Fruit fly (Drosophila melanogaster) whole organism, embryonic: ENCODE results near the gene Pdcd4.

Experiments
- Abd-B ChIP-seq: fragments of 200-800 bp; sonication (Bioruptor generic); optimal IDR thresholded peaks from 2 replicates; lab custom pipeline; 2018; ENCODE audit warnings: missing biosample characterization, mild to moderate bottlenecking, missing genetic modification characterization, moderate library complexity
- Ada2b ChIP-seq: fragments of 200-800 bp; sonication (Bioruptor generic); IDR thresholded peaks from 2 replicates; pipeline ENCODE4 v1.3.6; 2022; ENCODE audit warnings: missing biosample characterization, missing genetic modification characterization
- B-H1 ChIP-seq: fragments of 200-800 bp; sonication (Bioruptor generic); IDR thresholded peaks from 3 replicates; pipeline ENCODE4 v1.3.6; 2022; ENCODE audit warnings: missing biosample characterization, missing genetic modification characterization
- CG10431 ChIP-seq: fragments of 200-800 bp; sonication (Bioruptor generic); optimal IDR thresholded peaks from 3 replicates; lab custom pipeline; 2018; ENCODE audit warnings: missing biosample characterization, mild to moderate bottlenecking, missing genetic modification characterization
- CG11085 ChIP-seq: fragments of 200-800 bp; sonication (Bioruptor generic); IDR thresholded peaks from 2 replicates; pipeline ENCODE4 v1.3.6; 2022; ENCODE audit warnings: missing biosample characterization, missing genetic modification characterization
- CG11247 ChIP-seq: fragments of 200-800 bp; sonication (Bioruptor generic); IDR thresholded peaks from 2 replicates; pipeline ENCODE4 v1.3.6; 2022; ENCODE audit warnings: missing biosample characterization, missing genetic modification characterization
- CG11696 ChIP-seq: fragments of 200-800 bp; sonication (Bioruptor generic); IDR thresholded peaks from 2 replicates; pipeline ENCODE4 v1.3.6; 2022; ENCODE audit warnings: missing biosample characterization, missing genetic modification characterization
- CG12219 ChIP-seq: fragments of 200-800 bp; sonication (Bioruptor generic); optimal IDR thresholded peaks from 3 replicates; lab custom pipeline; 2018; ENCODE audit warnings: missing biosample characterization, mild to moderate bottlenecking, missing genetic modification characterization
- CG12769 ChIP-seq: fragments of 200-800 bp; sonication (Bioruptor generic); optimal IDR thresholded peaks from 2 replicates; lab custom pipeline; 2019; ENCODE audit warnings: missing biosample characterization, mild to moderate bottlenecking, missing genetic modification characterization, moderate library complexity
- CG13424 ChIP-seq: fragments of 200-800 bp; sonication (Bioruptor generic); optimal IDR thresholded peaks from 2 replicates; lab custom pipeline; 2019; ENCODE audit warnings: missing biosample characterization, mild to moderate bottlenecking, missing genetic modification characterization, moderate library complexity
- CG13775 ChIP-seq: fragments of 200-800 bp; sonication (Bioruptor generic); optimal IDR thresholded peaks from 3 replicates; lab custom pipeline; 2017; ENCODE audit warnings: missing biosample characterization, mild to moderate bottlenecking, missing genetic modification characterization
- CG14860 ChIP-seq: fragments of 200-800 bp; sonication (Bioruptor generic); IDR thresholded peaks from 3 replicates; pipeline ENCODE4 v1.3.6; 2022; ENCODE audit warnings: missing biosample characterization, missing genetic modification characterization; ENCODE audit not compliant: partially characterized antibody
- CG15269 ChIP-seq: fragments of 200-800 bp; sonication (Bioruptor generic); optimal IDR thresholded peaks from 2 replicates; lab custom pipeline; 2018; ENCODE audit warnings: missing biosample characterization, mild to moderate bottlenecking, missing genetic modification characterization, moderate library complexity
- CG1792 ChIP-seq: fragments of 200-800 bp; sonication (Bioruptor generic); optimal IDR thresholded peaks from 2 replicates; lab custom pipeline; 2016; ENCODE audit warnings: missing biosample characterization, missing genetic modification characterization
- CG18764 ChIP-seq: fragments of 200-800 bp; sonication (Bioruptor generic); optimal IDR thresholded peaks from 3 replicates; lab custom pipeline; 2016; ENCODE audit warnings: missing biosample characterization, missing genetic modification characterization
- CG3407 ChIP-seq: fragments of 200-800 bp; sonication (Bioruptor generic); optimal IDR thresholded peaks from 2 replicates; lab custom pipeline; 2018; ENCODE audit warnings: missing biosample characterization, mild to moderate bottlenecking, missing genetic modification characterization
- CG4730 ChIP-seq: fragments of 200-800 bp; sonication (Bioruptor generic); IDR thresholded peaks from 2 replicates; pipeline ENCODE4 v1.3.6; 2022; ENCODE audit warnings: missing biosample characterization, missing genetic modification characterization
- CG4854 ChIP-seq: fragments of 200-800 bp; sonication (Bioruptor generic); optimal IDR thresholded peaks from 2 replicates; lab custom pipeline; 2016; ENCODE audit warnings: missing biosample characterization, missing genetic modification characterization, inconsistent platforms
- CG5953 ChIP-seq: fragments of 200-800 bp; sonication (Bioruptor generic); IDR thresholded peaks from 2 replicates; pipeline ENCODE4 v1.3.6; 2022; ENCODE audit warnings: missing biosample characterization, missing genetic modification characterization
- CG6765 ChIP-seq: fragments of 200-800 bp; sonication (Bioruptor generic); optimal IDR thresholded peaks from 3 replicates; lab custom pipeline; 2017; ENCODE audit warnings: missing biosample characterization, mild to moderate bottlenecking, missing genetic modification characterization
- CG7928 ChIP-seq: fragments of 200-800 bp; sonication (Bioruptor generic); optimal IDR thresholded peaks from 2 replicates; lab custom pipeline; 2017; ENCODE audit warnings: missing biosample characterization, mild to moderate bottlenecking, missing genetic modification characterization
- CG8924 ChIP-seq: fragments of 200-800 bp; optimal IDR thresholded peaks from 3 replicates; lab custom pipeline; 2019; ENCODE audit warnings: missing biosample characterization, mild to moderate bottlenecking, missing genetic modification characterization, moderate library complexity
- Dbx ChIP-seq: fragments of 200-800 bp; sonication (Bioruptor generic); IDR thresholded peaks from 3 replicates; pipeline ENCODE4 v1.3.6; 2022; ENCODE audit warnings: missing biosample characterization, missing genetic modification characterization
- Dfd ChIP-seq, 2 experiments: fragments of >200 bp; optimal IDR thresholded peaks; 2 replicates each; lab custom pipeline; 2017; ENCODE audit warnings: missing biosample characterization in 2 of 2, missing genetic modification characterization in 2 of 2
- Eip74EF ChIP-seq, 2 experiments: fragments of 200-800 bp in 1 of 2; fragments of >200 bp in 1 of 2; sonication (Bioruptor generic) in 1 of 2; optimal IDR thresholded peaks; 2 replicates each; lab custom pipeline; 2017 to 2019; ENCODE audit warnings: missing biosample characterization in 2 of 2, missing genetic modification characterization in 2 of 2, mild to moderate bottlenecking in 1 of 2, moderate library complexity in 1 of 2
- Fer1 ChIP-seq: fragments of 200-800 bp; sonication (Bioruptor generic); optimal IDR thresholded peaks from 2 replicates; lab custom pipeline; 2017; ENCODE audit warnings: missing biosample characterization, mild to moderate bottlenecking, missing genetic modification characterization
- NC2β ChIP-seq: fragments of 200-800 bp; sonication (Bioruptor generic); optimal IDR thresholded peaks from 2 replicates; lab custom pipeline; 2016; ENCODE audit warnings: missing biosample characterization, missing genetic modification characterization
- Oli ChIP-seq: fragments of 200-800 bp; sonication (Bioruptor generic); optimal IDR thresholded peaks from 2 replicates; lab custom pipeline; 2018; ENCODE audit warnings: missing biosample characterization, mild to moderate bottlenecking, missing genetic modification characterization, moderate library complexity
- Tbp ChIP-seq: fragments of >200 bp; optimal IDR thresholded peaks from 2 replicates; lab custom pipeline; 2018; ENCODE audit warnings: missing biosample characterization, missing genetic modification characterization
- Xbp1 ChIP-seq: fragments of 200-800 bp; sonication (Bioruptor generic); optimal IDR thresholded peaks from 3 replicates; lab custom pipeline; 2016; ENCODE audit warnings: missing biosample characterization, mild to moderate bottlenecking, missing genetic modification characterization
- ase ChIP-seq: fragments of 200-800 bp; sonication (Bioruptor generic); IDR thresholded peaks from 3 replicates; pipeline ENCODE4 v1.3.6; 2022; ENCODE audit warnings: missing biosample characterization, missing genetic modification characterization
- bab2 ChIP-seq: fragments of 200-800 bp; sonication (Bioruptor generic); optimal IDR thresholded peaks from 2 replicates; lab custom pipeline; 2016; ENCODE audit warnings: missing biosample characterization, missing genetic modification characterization
- bsh ChIP-seq, 2 experiments: fragments of 200-800 bp; sonication (Bioruptor generic); optimal IDR thresholded peaks; 2 replicates each; lab custom pipeline; 2017 to 2018; ENCODE audit warnings: mild to moderate bottlenecking in 2 of 2, missing biosample characterization in 2 of 2, missing genetic modification characterization in 2 of 2, moderate library complexity in 1 of 2
- caup ChIP-seq: fragments of 200-800 bp; sonication (Bioruptor generic); optimal IDR thresholded peaks from 3 replicates; lab custom pipeline; 2017; ENCODE audit warnings: missing biosample characterization, mild to moderate bottlenecking, missing genetic modification characterization, moderate library complexity; ENCODE audit not compliant: severe bottlenecking
- chinmo ChIP-seq: fragments of 200-800 bp; sonication (Bioruptor generic); IDR thresholded peaks from 4 replicates; pipeline ENCODE4 v1.3.6; 2022; ENCODE audit warnings: missing biosample characterization, missing genetic modification characterization; ENCODE audit not compliant: partially characterized antibody
- dysf ChIP-seq: fragments of 200-800 bp; sonication (Bioruptor generic); IDR thresholded peaks from 3 replicates; pipeline ENCODE4 v1.3.6; 2022; ENCODE audit warnings: missing biosample characterization, missing genetic modification characterization
- esg ChIP-seq: fragments of 200-800 bp; sonication (Bioruptor generic); conservative IDR thresholded peaks from 2 replicates; pipeline ENCODE4 v1.3.6; 2022; ENCODE audit warnings: missing biosample characterization, missing genetic modification characterization
- gem ChIP-seq: fragments of 200-800 bp; sonication (Bioruptor generic); optimal IDR thresholded peaks from 2 replicates; lab custom pipeline; 2019; ENCODE audit warnings: missing biosample characterization, mild to moderate bottlenecking, missing genetic modification characterization, moderate library complexity
- her ChIP-seq: fragments of 200-800 bp; sonication (Bioruptor generic); optimal IDR thresholded peaks from 2 replicates; lab custom pipeline; 2016; ENCODE audit warnings: missing biosample characterization, missing genetic modification characterization
- hkb ChIP-seq, 2 experiments: fragments of 200-800 bp in 1 of 2; fragments of >200 bp in 1 of 2; sonication (Bioruptor generic) in 1 of 2; IDR thresholded peaks in 1 of 2; optimal IDR thresholded peaks in 1 of 2; 2 replicates each; pipeline versions ENCODE4 v1.3.6 to Lab custom; 2017 to 2022; ENCODE audit warnings: missing biosample characterization in 1 of 2, missing genetic modification characterization in 1 of 2
- inv ChIP-seq: fragments of 200-800 bp; sonication (Bioruptor generic); IDR thresholded peaks from 2 replicates; pipeline ENCODE4 v1.3.6; 2022; ENCODE audit warnings: missing biosample characterization, missing genetic modification characterization; ENCODE audit not compliant: partially characterized antibody
- mirr ChIP-seq: fragments of 200-800 bp; sonication (Bioruptor generic); optimal IDR thresholded peaks from 3 replicates; lab custom pipeline; 2018; ENCODE audit warnings: missing biosample characterization, mild to moderate bottlenecking, missing genetic modification characterization
- ranshi ChIP-seq: fragments of 200-800 bp; sonication (Bioruptor generic); IDR thresholded peaks from 2 replicates; pipeline ENCODE4 v1.3.6; 2022; ENCODE audit warnings: missing biosample characterization, missing genetic modification characterization
- sug ChIP-seq: fragments of 200-800 bp; optimal IDR thresholded peaks from 2 replicates; lab custom pipeline; 2019; ENCODE audit warnings: missing biosample characterization, mild to moderate bottlenecking, missing genetic modification characterization, moderate library complexity
- tgo ChIP-seq: fragments of 200-800 bp; sonication (Bioruptor generic); IDR thresholded peaks from 3 replicates; pipeline ENCODE4 v1.3.6; 2022; ENCODE audit warnings: missing biosample characterization, missing genetic modification characterization
- tin ChIP-seq: fragments of 200-800 bp; sonication (Bioruptor generic); optimal IDR thresholded peaks from 3 replicates; lab custom pipeline; 2016; ENCODE audit warnings: missing biosample characterization, missing genetic modification characterization
- zfh1 ChIP-seq: fragments of 200-800 bp; sonication (Bioruptor generic); IDR thresholded peaks from 3 replicates; pipeline ENCODE4 v1.3.6; 2022; ENCODE audit warnings: missing biosample characterization, missing genetic modification characterization

Gene Pdcd4

DNA sequence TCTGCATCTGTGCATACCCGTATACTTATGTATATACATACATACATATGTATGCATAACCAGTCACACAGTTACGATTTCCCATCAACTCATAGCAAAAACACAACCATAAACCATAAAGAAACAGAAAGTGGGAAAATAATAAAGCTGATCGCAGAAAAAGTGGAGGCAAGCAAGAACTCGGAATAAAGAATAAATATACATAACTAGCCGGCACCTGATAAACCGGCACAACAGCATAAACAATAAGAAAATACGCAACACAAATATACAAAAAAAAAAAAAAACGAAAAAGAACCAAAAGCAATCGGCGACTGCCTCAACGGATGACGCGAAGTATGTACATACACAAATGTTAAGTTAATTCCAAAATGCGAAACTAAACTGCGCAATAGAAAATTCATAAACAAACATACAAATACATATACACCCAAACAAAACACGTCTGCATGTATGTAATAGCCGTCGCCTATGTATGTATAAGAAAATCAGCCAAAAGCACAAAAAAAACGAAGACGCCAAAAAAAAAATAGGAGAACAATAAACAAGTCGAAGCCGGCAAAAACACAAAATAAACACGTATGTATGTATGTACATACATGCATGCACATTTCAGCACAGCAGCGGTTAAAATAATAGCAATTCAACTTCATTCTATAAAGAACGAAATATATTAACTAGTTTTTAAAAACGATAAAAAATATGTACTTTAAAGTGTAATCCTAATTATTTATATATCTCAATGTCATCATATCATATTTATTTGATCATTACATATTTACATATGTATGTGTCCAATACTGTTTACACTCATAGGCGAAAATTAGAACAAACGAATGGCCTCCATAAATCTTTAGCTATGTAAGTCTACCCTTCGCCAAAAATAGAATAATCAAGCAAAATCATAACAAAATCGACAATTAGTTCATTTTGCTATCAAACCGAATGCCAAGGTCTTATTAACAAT lies 6.0 kb downstream of the Pdcd4 start (continued):
- peak; percentile 73 for TF ChIP-seq CG4730 (GFP tag; lab: Robert Waterston, UW)
- TF ChIP-seq Xbp1 (GFP tag; lab: Kevin White, UChicago): peak; percentile 42
- TF ChIP-seq dysf (GFP tag; lab: Robert Waterston, UW): peak; percentile 86; the same call in 2 of the 3 replicates
- TF ChIP-seq sug (tag; lab: Kevin White, UChicago): no peak
- peak; percentile 53; the same call in 2 of the 3 replicates for TF ChIP-seq B-H1 (GFP tag; lab: Robert Waterston, UW)
- TF ChIP-seq CG1792 (GFP tag; lab: Kevin White, UChicago): peak; percentile 39
- peak in 1 of 2 experiments; percentile 65 for TF ChIP-seq Eip74EF (GFP tag; optimal IDR thresholded peaks at IDR 0.05; lab: Kevin White, UChicago)
- TF ChIP-seq Abd-B (GFP tag; lab: Kevin White, UChicago): peak; percentile 31
- peak; percentile 39; the same call in 1 of the 2 replicates for TF ChIP-seq CG11085
- TF ChIP-seq Ada2b (GFP tag; lab: Robert Waterston, UW): peak; percentile 75
- TF ChIP-seq zfh1 (GFP tag; lab: Robert Waterston, UW): peak; percentile 62
- TF ChIP-seq CG11247: peak; percentile 71; the same call in 1 of the 2 replicates
- TF ChIP-seq gem (tag; lab: Kevin White, UChicago): peak; percentile 87
- TF ChIP-seq CG6765: peak; percentile 22
- peak; percentile 63 for TF ChIP-seq esg (GFP tag; lab: Robert Waterston, UW)
- TF ChIP-seq hkb (optimal IDR thresholded peaks at IDR 0.05; lab: Kevin White, UChicago): no peak
- TF ChIP-seq hkb (GFP tag; IDR thresholded peaks at IDR 0.05; lab: Robert Waterston, UW): peak; percentile 78
- peak; percentile 84 for TF ChIP-seq CG15269 (tag; lab: Kevin White, UChicago)
- TF ChIP-seq NC2β (GFP tag; lab: Kevin White, UChicago): no peak
- peak; percentile 55 for TF ChIP-seq CG13775
- TF ChIP-seq CG18764 (GFP tag; lab: Kevin White, UChicago): peak; percentile 36
- TF ChIP-seq her (GFP tag; lab: Kevin White, UChicago): no peak
- TF ChIP-seq CG4854 (GFP tag; lab: Kevin White, UChicago): peak; percentile 12
- TF ChIP-seq chinmo (GFP tag; lab: Robert Waterston, UW): peak; percentile 95
- peak; percentile 57 for TF ChIP-seq caup (GFP tag; lab: Kevin White, UChicago)
- peak; percentile 13 for TF ChIP-seq CG3407 (GFP tag; lab: Kevin White, UChicago)
- peak; percentile 69; the same call in 2 of the 3 replicates for TF ChIP-seq ase (GFP tag; lab: Robert Waterston, UW)
- peak; percentile 30 for TF ChIP-seq bab2 (GFP tag; lab: Kevin White, UChicago)
- peak; percentile 96 for TF ChIP-seq CG11696
- peak; percentile 74 for TF ChIP-seq Oli
- no peak for TF ChIP-seq CG5953 (GFP tag; lab: Robert Waterston, UW)
- TF ChIP-seq mirr: peak; percentile 4
- peak; percentile 83 for TF ChIP-seq tgo (GFP tag; lab: Robert Waterston, UW)
- TF ChIP-seq bsh (GFP tag; optimal IDR thresholded peaks at IDR 0.05; lab: Kevin White, UChicago): peak in 1 of 2 experiments; percentile 63
- peak; percentile 8 for TF ChIP-seq tin (GFP tag; lab: Kevin White, UChicago)
- TF ChIP-seq ranshi (GFP tag; lab: Robert Waterston, UW): 0 out of 2 replicates have a peak, but pooled peaks have one; percentile 75
- TF ChIP-seq CG8924 (tag; lab: Kevin White, UChicago): peak; percentile 80
- peak; percentile 29 for TF ChIP-seq CG7928 (GFP tag; lab: Kevin White, UChicago)
- no peak for TF ChIP-seq Dfd (GFP tag; optimal IDR thresholded peaks at IDR 0.05; lab: Kevin White, UChicago)
- no peak for TF ChIP-seq CG14860 (GFP tag; lab: Robert Waterston, UW)
- TF ChIP-seq CG13424 (tag; lab: Kevin White, UChicago): peak; percentile 73
- peak; percentile 73 for TF ChIP-seq CG12769 (tag; lab: Kevin White, UChicago)
- TF ChIP-seq Fer1: peak; percentile 78
- no peak for TF ChIP-seq CG10431 (GFP tag; lab: Kevin White, UChicago)
- no peak for TF ChIP-seq Tbp
- no peak for TF ChIP-seq inv
- peak; percentile 64 for TF ChIP-seq CG12219 (GFP tag; lab: Kevin White, UChicago)
- peak; percentile 80 for TF ChIP-seq Dbx (GFP tag; lab: Robert Waterston, UW)
